Worm (Caenorhabditis elegans): ENCODE results near the gene math-4.

DNA sequence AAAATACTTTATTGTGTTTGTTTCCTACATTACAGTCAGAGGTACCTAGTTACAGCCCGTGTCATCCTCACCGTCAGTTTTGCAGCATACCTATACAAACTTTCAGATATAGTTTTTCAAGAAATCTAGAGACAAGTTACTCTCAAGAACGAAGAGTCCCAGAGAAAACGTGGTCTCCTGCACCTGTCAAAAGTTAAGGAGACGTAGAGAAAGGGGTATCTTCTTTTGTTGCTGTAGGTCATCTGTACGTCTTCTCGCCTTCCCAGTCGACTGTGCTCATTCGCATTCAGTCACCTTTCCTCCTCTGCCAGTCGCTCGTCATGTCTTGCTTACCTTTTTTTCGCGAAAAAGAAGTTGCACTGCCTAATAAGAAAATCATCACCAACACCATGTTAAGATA is 20.8 kb downstream of the math-4 start, which contains the start of gene F36H5.4:
- TF ChIP-seq dve-1 (tag; optimal IDR thresholded peaks at IDR 0.05): no peak
- TF ChIP-seq madf-2 (tag; optimal IDR thresholded peaks at IDR 0.05): no peak
- TF ChIP-seq pag-3 (tag; optimal IDR thresholded peaks at IDR 0.05; ENCODE audit: borderline replicate concordance): no peak
- no peak for TF ChIP-seq ceh-48 (tag; optimal IDR thresholded peaks at IDR 0.05)
